Fruit fly (Drosophila melanogaster) whole organism, embryonic: ENCODE measurements around the gene CG3841.
A peak's percentile ranks its signal among the peaks of the same experiment; 100 is the strongest.

Experiments
- Atf3 ChIP-seq: fragments of 200-800 bp; sonication (Bioruptor generic); optimal IDR thresholded peaks from 3 replicates; lab custom pipeline; 2016; ENCODE audit warnings: missing biosample characterization, missing genetic modification characterization
- Atf6 ChIP-seq: fragments of 200-800 bp; sonication (Bioruptor generic); IDR thresholded peaks from 2 replicates; pipeline ENCODE4 v1.3.6; 2022; ENCODE audit warnings: missing biosample characterization, missing genetic modification characterization
- Bteb2 ChIP-seq: fragments of 200-800 bp; sonication (Bioruptor generic); optimal IDR thresholded peaks from 2 replicates; lab custom pipeline; 2016; ENCODE audit warnings: missing biosample characterization, missing genetic modification characterization
- CG11723 ChIP-seq: fragments of 200-800 bp; sonication (Bioruptor generic); optimal IDR thresholded peaks from 2 replicates; lab custom pipeline; 2017; ENCODE audit warnings: missing biosample characterization, mild to moderate bottlenecking, missing genetic modification characterization
- CG1233 ChIP-seq: fragments of 200-800 bp; sonication (Bioruptor generic); optimal IDR thresholded peaks from 4 replicates; lab custom pipeline; 2018; ENCODE audit warnings: missing biosample characterization, mild to moderate bottlenecking, missing genetic modification characterization
- CG12769 ChIP-seq: fragments of 200-800 bp; sonication (Bioruptor generic); optimal IDR thresholded peaks from 2 replicates; lab custom pipeline; 2019; ENCODE audit warnings: missing biosample characterization, mild to moderate bottlenecking, missing genetic modification characterization, moderate library complexity
- CG12942 ChIP-seq: fragments of 200-800 bp; sonication (Bioruptor generic); optimal IDR thresholded peaks from 3 replicates; lab custom pipeline; 2016; ENCODE audit warnings: missing biosample characterization, missing genetic modification characterization
- CG15479 ChIP-seq: fragments of 200-800 bp; sonication (Bioruptor generic); optimal IDR thresholded peaks from 3 replicates; lab custom pipeline; 2019; ENCODE audit warnings: missing biosample characterization, mild to moderate bottlenecking, missing genetic modification characterization, moderate library complexity
- CG1647 ChIP-seq: fragments of 200-800 bp; sonication (Bioruptor generic); optimal IDR thresholded peaks from 3 replicates; lab custom pipeline; 2016; ENCODE audit warnings: missing biosample characterization, missing genetic modification characterization
- CG2129 ChIP-seq: fragments of 200-800 bp; sonication (Bioruptor generic); IDR thresholded peaks from 2 replicates; pipeline ENCODE4 v1.3.6; 2022; ENCODE audit warnings: missing biosample characterization, missing genetic modification characterization; ENCODE audit not compliant: partially characterized antibody
- CG3726 ChIP-seq: fragments of 200-800 bp; sonication (Bioruptor generic); IDR thresholded peaks from 3 replicates; pipeline ENCODE4, ENCODE4 v1.3.6; 2022; ENCODE audit warnings: missing biosample characterization, missing genetic modification characterization
- CG5180 ChIP-seq: fragments of 200-800 bp; sonication (Bioruptor generic); optimal IDR thresholded peaks from 3 replicates; lab custom pipeline; 2017; ENCODE audit warnings: missing biosample characterization, missing genetic modification characterization, mild to moderate bottlenecking, moderate library complexity, missing genetic modification reagents
- CG7357 ChIP-seq: fragments of 200-800 bp; sonication (Bioruptor generic); IDR thresholded peaks from 3 replicates; pipeline ENCODE4 v1.3.6; 2022; ENCODE audit warnings: missing biosample characterization, missing genetic modification characterization
- CG9215 ChIP-seq: fragments of 200-800 bp; sonication (Bioruptor generic); IDR thresholded peaks from 2 replicates; pipeline ENCODE4 v1.3.6; 2022; ENCODE audit warnings: missing biosample characterization, missing genetic modification characterization
- CG9727 ChIP-seq: fragments of 200-800 bp; sonication (Bioruptor generic); optimal IDR thresholded peaks from 3 replicates; lab custom pipeline; 2017; ENCODE audit warnings: missing biosample characterization, mild to moderate bottlenecking, missing genetic modification characterization
- E2f1 ChIP-seq: fragments of 200-800 bp; sonication (Bioruptor generic); IDR thresholded peaks from 2 replicates; pipeline ENCODE4 v1.3.6; 2022; ENCODE audit warnings: missing biosample characterization, missing genetic modification characterization
- Elba2 ChIP-seq: fragments of 200-800 bp; sonication (Bioruptor generic); optimal IDR thresholded peaks from 3 replicates; lab custom pipeline; 2016; ENCODE audit warnings: missing biosample characterization, missing genetic modification characterization
- GATAe ChIP-seq: fragments of 200-800 bp; sonication (Bioruptor generic); conservative IDR thresholded peaks from 2 replicates; pipeline ENCODE4 v1.3.6; 2022; ENCODE audit warnings: missing biosample characterization, missing genetic modification characterization
- Hey ChIP-seq: fragments of 200-800 bp; sonication (Bioruptor generic); optimal IDR thresholded peaks from 3 replicates; lab custom pipeline; 2018; ENCODE audit warnings: missing biosample characterization, mild to moderate bottlenecking, missing genetic modification characterization
- HmgD ChIP-seq: fragments of 200-800 bp; sonication (Bioruptor generic); optimal IDR thresholded peaks from 3 replicates; lab custom pipeline; 2016; ENCODE audit warnings: missing biosample characterization, missing genetic modification characterization
- Optix ChIP-seq: fragments of 200-800 bp; sonication (Bioruptor generic); IDR thresholded peaks from 3 replicates; pipeline ENCODE4 v1.3.6; 2022; ENCODE audit warnings: missing biosample characterization, missing genetic modification characterization
- Ravus ChIP-seq: fragments of 200-800 bp; sonication (Bioruptor generic); IDR thresholded peaks from 2 replicates; pipeline ENCODE4 v1.3.6; 2022; ENCODE audit warnings: missing biosample characterization, missing genetic modification characterization
- Rfx ChIP-seq: fragments of 200-800 bp; sonication (Bioruptor generic); IDR thresholded peaks from 2 replicates; pipeline ENCODE4 v1.3.6; 2022; ENCODE audit warnings: missing biosample characterization, missing genetic modification characterization
- Six4 ChIP-seq: fragments of 200-800 bp; sonication (Bioruptor generic); optimal IDR thresholded peaks from 2 replicates; lab custom pipeline; 2016; ENCODE audit warnings: missing biosample characterization, missing genetic modification characterization
- Sox100B ChIP-seq: fragments of 200-800 bp; sonication (Bioruptor generic); optimal IDR thresholded peaks from 3 replicates; lab custom pipeline; 2018; ENCODE audit warnings: missing biosample characterization, mild to moderate bottlenecking, missing genetic modification characterization
- Spps ChIP-seq: fragments of 200-800 bp; sonication (Bioruptor generic); optimal IDR thresholded peaks from 2 replicates; lab custom pipeline; 2018; ENCODE audit warnings: missing biosample characterization, mild to moderate bottlenecking, missing genetic modification characterization
- TFAM ChIP-seq: fragments of 200-800 bp; sonication (Bioruptor generic); optimal IDR thresholded peaks from 2 replicates; lab custom pipeline; 2017; ENCODE audit warnings: missing biosample characterization, missing genetic modification characterization, inconsistent platforms
- cato ChIP-seq: fragments of 200-800 bp; sonication (Bioruptor generic); optimal IDR thresholded peaks from 2 replicates; lab custom pipeline; 2016; ENCODE audit warnings: missing biosample characterization, missing genetic modification characterization, borderline replicate concordance
- en ChIP-seq: fragments of 200-800 bp; sonication (Bioruptor generic); optimal IDR thresholded peaks from 2 replicates; lab custom pipeline; 2016; ENCODE audit warnings: missing biosample characterization, missing genetic modification characterization
- ewg ChIP-seq: fragments of 200-800 bp; sonication (Bioruptor generic); optimal IDR thresholded peaks from 3 replicates; lab custom pipeline; 2017; ENCODE audit warnings: mild to moderate bottlenecking, missing biosample characterization, missing genetic modification reagents, missing genetic modification characterization
- exex ChIP-seq: fragments of 200-800 bp; sonication (Bioruptor generic); optimal IDR thresholded peaks from 4 replicates; lab custom pipeline; 2018; ENCODE audit warnings: missing biosample characterization, mild to moderate bottlenecking, missing genetic modification characterization, moderate library complexity
- fd96Cb ChIP-seq: fragments of 200-800 bp; sonication (Bioruptor generic); optimal IDR thresholded peaks from 2 replicates; lab custom pipeline; 2018; ENCODE audit warnings: missing biosample characterization, mild to moderate bottlenecking, missing genetic modification characterization, moderate library complexity
- fu2 ChIP-seq: fragments of 200-800 bp; sonication (Bioruptor generic); optimal IDR thresholded peaks from 2 replicates; lab custom pipeline; 2016; ENCODE audit warnings: missing biosample characterization, missing genetic modification characterization
- gfzf ChIP-seq: fragments of 200-800 bp; sonication (Bioruptor generic); optimal IDR thresholded peaks from 2 replicates; lab custom pipeline; 2016; ENCODE audit warnings: missing biosample characterization, mild to moderate bottlenecking, missing genetic modification characterization, moderate library complexity
- gsb ChIP-seq: fragments of 200-800 bp; sonication (Bioruptor generic); IDR thresholded peaks from 2 replicates; pipeline ENCODE4 v1.3.6; 2022; ENCODE audit warnings: missing biosample characterization, missing genetic modification characterization
- insv ChIP-seq, 2 experiments: fragments of 200-800 bp; sonication (Bioruptor generic); optimal IDR thresholded peaks; 3 replicates each; lab custom pipeline; 2016 to 2018; ENCODE audit warnings: missing biosample characterization in 2 of 2, missing genetic modification characterization in 2 of 2
- lmd ChIP-seq: fragments of 200-800 bp; sonication (Bioruptor generic); IDR thresholded peaks from 2 replicates; pipeline ENCODE4 v1.3.6; 2022; ENCODE audit warnings: missing biosample characterization, missing genetic modification characterization
- lov ChIP-seq, 2 experiments: fragments of 200-800 bp in 1 of 2; fragments of >200 bp in 1 of 2; sonication (Bioruptor generic) in 1 of 2; IDR thresholded peaks in 1 of 2; optimal IDR thresholded peaks in 1 of 2; 2 replicates in 1 of 2; 3 replicates in 1 of 2; pipeline versions ENCODE4 v1.3.6 to Lab custom; 2017 to 2022; ENCODE audit warnings: missing biosample characterization in 1 of 2, missing genetic modification characterization in 1 of 2
- oc ChIP-seq: fragments of 200-800 bp; sonication (Bioruptor generic); optimal IDR thresholded peaks from 2 replicates; lab custom pipeline; 2018; ENCODE audit warnings: missing biosample characterization, mild to moderate bottlenecking, missing genetic modification characterization, moderate library complexity
- pan ChIP-seq, 4 experiments: fragments of >200 bp in 3 of 4; fragments of 200-800 bp in 1 of 4; sonication (Bioruptor generic) in 1 of 4; optimal IDR thresholded peaks in 3 of 4; IDR thresholded peaks in 1 of 4; 2 replicates each; pipeline versions ENCODE4 v1.3.6 to Lab custom; 2017 to 2022; ENCODE audit warnings: missing biosample characterization in 2 of 4, missing genetic modification characterization in 2 of 4, mixed read lengths in 1 of 4
- pnt ChIP-seq: fragments of 200-800 bp; sonication (Bioruptor generic); optimal IDR thresholded peaks from 3 replicates; lab custom pipeline; 2016; ENCODE audit warnings: missing biosample characterization, missing genetic modification characterization
- repo ChIP-seq: fragments of 200-800 bp; sonication (Bioruptor generic); optimal IDR thresholded peaks from 2 replicates; lab custom pipeline; 2016; ENCODE audit warnings: missing biosample characterization, missing genetic modification characterization
- sd ChIP-seq: fragments of 200-800 bp; sonication (Bioruptor generic); optimal IDR thresholded peaks from 3 replicates; lab custom pipeline; 2018; ENCODE audit warnings: missing biosample characterization, mild to moderate bottlenecking, missing genetic modification characterization, moderate library complexity
- sisA ChIP-seq: fragments of 200-800 bp; sonication (Bioruptor generic); IDR thresholded peaks from 2 replicates; pipeline ENCODE4 v1.3.6; 2022; ENCODE audit warnings: missing biosample characterization, missing genetic modification characterization
- slou ChIP-seq: fragments of 200-800 bp; sonication (Bioruptor generic); optimal IDR thresholded peaks from 3 replicates; lab custom pipeline; 2016; ENCODE audit warnings: missing biosample characterization, missing genetic modification characterization
- stwl ChIP-seq: fragments of 200-800 bp; sonication (Bioruptor generic); optimal IDR thresholded peaks from 3 replicates; lab custom pipeline; 2018; ENCODE audit warnings: missing biosample characterization, mild to moderate bottlenecking, missing genetic modification characterization, moderate library complexity
- zen2 ChIP-seq: fragments of 200-800 bp; sonication (Bioruptor generic); IDR thresholded peaks from 3 replicates; pipeline ENCODE4 v1.3.6; 2022; ENCODE audit warnings: missing biosample characterization, missing genetic modification characterization; ENCODE audit not compliant: partially characterized antibody

Gene CG3841

dm6 chr2L:9619925-9620324 lies 30.6 kb downstream of the CG3841 start (continued):
- no peak for TF ChIP-seq Atf6
- TF ChIP-seq Bteb2 = no peak
- TF ChIP-seq, all 482 proteins: peak for 19

dm6 chr2L:9625185-9625584 lies 35.9 kb downstream of the CG3841 start, which contains the start of gene CG31882:
TSS of gene CG31882 (minus strand) at chr2L:9625285.
- TF ChIP-seq Six4 (GFP tag; lab: Kevin White, UChicago) (no peak), Optix (GFP tag; lab: Robert Waterston, UW) (no peak), insv (GFP tag; optimal IDR thresholded peaks at IDR 0.05; lab: Kevin White, UChicago) (no peak), TFAM (GFP tag; lab: Kevin White, UChicago) (no peak), sd (tag; lab: Kevin White, UChicago) (no peak), CG15479 (no peak), fu2 (GFP tag; lab: Kevin White, UChicago) (no peak), CG1233 (no peak)

DNA sequence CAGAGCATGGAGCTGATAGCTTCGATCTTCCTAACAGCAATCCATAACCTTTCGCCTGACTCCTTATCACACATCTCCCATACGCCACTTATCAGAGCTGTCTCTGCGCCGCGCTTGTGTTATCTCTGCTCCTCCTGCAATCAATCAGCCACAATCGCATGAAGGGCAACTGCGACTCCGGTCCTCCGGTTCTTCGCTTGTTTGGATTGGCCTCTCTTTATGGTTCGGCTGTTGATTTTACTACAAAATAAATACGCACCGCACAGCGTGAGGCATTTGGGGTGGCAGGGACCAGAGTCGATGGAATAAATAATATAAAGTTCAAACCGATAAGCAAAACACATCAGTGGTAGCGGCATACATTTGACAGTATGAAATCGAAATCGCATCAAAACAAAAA lies 43.8 kb downstream of the CG3841 start:
- TF ChIP-seq CG12942 (GFP tag; lab: Kevin White, UChicago) (no peak), CG7357 (GFP tag; lab: Robert Waterston, UW) (no peak), CG3726 (GFP tag; lab: Robert Waterston, UW) (0 out of 3 replicates have a peak, but pooled peaks have one; percentile 29), CG12769 (tag; lab: Kevin White, UChicago) (no peak), repo (GFP tag; lab: Kevin White, UChicago) (peak; percentile 25), E2f1 (peak; percentile 52; the same call in 1 of the 2 replicates), gfzf (GFP tag; lab: Kevin White, UChicago) (no peak), Hey (tag; lab: Kevin White, UChicago) (peak; percentile 16), en (GFP tag; lab: Kevin White, UChicago) (no peak), exex (tag; lab: Kevin White, UChicago) (peak; percentile 20), lov (optimal IDR thresholded peaks at IDR 0.05; lab: Kevin White, UChicago) (no peak), lov (GFP tag; IDR thresholded peaks at IDR 0.05; lab: Robert Waterston, UW) (peak; percentile 87), ewg (peak; percentile 18), Rfx (peak; percentile 48), Atf3 (GFP tag; lab: Kevin White, UChicago) (peak; percentile 72), CG9215 (GFP tag; lab: Robert Waterston, UW) (no peak), GATAe (peak; percentile 32; the same call in 1 of the 2 replicates), zen2 (GFP tag; lab: Robert Waterston, UW) (no peak), CG1647 (GFP tag; lab: Kevin White, UChicago) (peak; percentile 58), CG5180 (GFP tag; lab: Kevin White, UChicago) (peak; percentile 24), lmd (GFP tag; lab: Robert Waterston, UW) (no peak), oc (peak; percentile 15), fd96Cb (peak; percentile 47), gsb (GFP tag; lab: Robert Waterston, UW) (no peak), Optix (GFP tag; lab: Robert Waterston, UW) (0 out of 3 replicates have a peak, but pooled peaks have one; percentile 13), Elba2 (GFP tag; lab: Kevin White, UChicago) (no peak), CG2129 (GFP tag; lab: Robert Waterston, UW) (no peak), Ravus (no peak), slou (GFP tag; lab: Kevin White, UChicago) (no peak), sisA (GFP tag; lab: Robert Waterston, UW) (no peak), CG11723 (GFP tag; lab: Kevin White, UChicago) (peak; percentile 11), stwl (tag; lab: Kevin White, UChicago) (peak; percentile 53), Spps (tag; lab: Kevin White, UChicago) (peak; percentile 63), pan (optimal IDR thresholded peaks at IDR 0.05; lab: Kevin White, UChicago) (no peak), pan (GFP tag; optimal IDR thresholded peaks at IDR 0.05 in 1 of 2, IDR thresholded peaks at IDR 0.05 in 1 of 2) (peak in 1 of 2 experiments; percentile 43), HmgD (GFP tag; lab: Kevin White, UChicago) (no peak), Sox100B (GFP tag; lab: Kevin White, UChicago) (peak; percentile 57), cato (GFP tag; lab: Kevin White, UChicago) (no peak), pnt (GFP tag; lab: Kevin White, UChicago) (peak; percentile 57), CG9727 (peak; percentile 89)
